Worm (Caenorhabditis elegans) whole organism, L4 larva: ENCODE measurements around the gene K05F6.14.

Experiments
- D1046.2 ChIP-seq: fragments of 200-800 bp; sonication (Bioruptor generic); IDR thresholded peaks from 2 replicates; pipeline ENCODE4 v1.3.6; 2022; ENCODE audit warnings: missing genetic modification characterization, missing compliant biosample characterization
- F26F4.8 ChIP-seq: fragments of 200-800 bp; sonication (Bioruptor generic); conservative IDR thresholded peaks from 2 replicates; pipeline ENCODE4 v1.3.6; 2022; ENCODE audit warnings: missing genetic modification characterization, missing compliant biosample characterization
- F49E8.2 ChIP-seq: sonication (generic microtip); optimal IDR thresholded peaks from 2 replicates; lab custom pipeline; 2016; ENCODE audit warnings: missing compliant biosample characterization, mild to moderate bottlenecking, missing genetic modification characterization, borderline replicate concordance
- Y5F2A.4 ChIP-seq: fragments of 200-800 bp; sonication (Bioruptor generic); optimal IDR thresholded peaks from 2 replicates; lab custom pipeline; 2018; ENCODE audit warnings: mild to moderate bottlenecking, missing genetic modification characterization, missing compliant biosample characterization
- Y75B8A.6 ChIP-seq: fragments of 200-800 bp; sonication (Bioruptor generic); IDR thresholded peaks from 2 replicates; pipeline ENCODE4 v1.3.6; 2022; ENCODE audit warnings: missing genetic modification reagents, missing genetic modification characterization, missing compliant biosample characterization
- ZK337.2 ChIP-seq: fragments of 200-800 bp; sonication (Bioruptor generic); IDR thresholded peaks from 2 replicates; pipeline ENCODE4 v1.3.6; 2022; ENCODE audit warnings: missing genetic modification reagents, missing genetic modification characterization, missing compliant biosample characterization
- aha-1 ChIP-seq: fragments of 150-350 bp; peaks from one replicate; lab custom pipeline; 2014; ENCODE audit warnings: missing biosample characterization, missing genetic modification characterization
- aly-2 ChIP-seq: sonication (generic microtip); optimal IDR thresholded peaks from 2 replicates; lab custom pipeline; 2018; ENCODE audit warnings: missing biosample characterization, missing genetic modification characterization
- arid-1 ChIP-seq: fragments of 200-800 bp; sonication (Bioruptor generic); conservative IDR thresholded peaks from 2 replicates; pipeline ENCODE4 v1.3.6; 2022; ENCODE audit warnings: missing genetic modification reagents, missing genetic modification characterization, missing compliant biosample characterization
- ceh-20 ChIP-seq: fragments of 200-800 bp; sonication (Bioruptor generic); IDR thresholded peaks from 2 replicates; pipeline ENCODE4 v1.3.6; 2022; ENCODE audit warnings: missing genetic modification reagents, missing genetic modification characterization, missing compliant biosample characterization
- ceh-28 ChIP-seq: fragments of 150-350 bp; optimal IDR thresholded peaks from 2 replicates; lab custom pipeline; 2014; ENCODE audit warnings: missing biosample characterization, missing genetic modification reagents, missing genetic modification characterization
- ces-1 ChIP-seq: fragments of 150-350 bp; sonication (generic microtip); optimal IDR thresholded peaks from 4 replicates; lab custom pipeline; 2014; ENCODE audit warnings: missing biosample characterization, missing genetic modification reagents, missing genetic modification characterization
- ctbp-1 ChIP-seq: fragments of 200-800 bp; sonication (Bioruptor generic); IDR thresholded peaks from 2 replicates; pipeline ENCODE4 v1.3.6; 2022; ENCODE audit warnings: missing genetic modification reagents, missing genetic modification characterization, missing compliant biosample characterization
- daf-16 ChIP-seq, 3 experiments: sonication (generic microtip); optimal IDR thresholded peaks; 2 replicates each; lab custom pipeline; 2016 to 2017; ENCODE audit warnings: missing genetic modification characterization in 3 of 3, missing genetic modification reagents in 3 of 3, mild to moderate bottlenecking in 2 of 3, missing compliant biosample characterization in 2 of 3, missing biosample characterization in 1 of 3, moderate library complexity in 1 of 3
- daf-19 ChIP-seq: fragments of 200-800 bp; sonication (Bioruptor generic); conservative IDR thresholded peaks from 2 replicates; pipeline ENCODE4 v1.3.6; 2022; ENCODE audit warnings: missing genetic modification characterization, missing compliant biosample characterization
- daf-8 ChIP-seq: fragments of 200-800 bp; sonication (Bioruptor generic); IDR thresholded peaks from 2 replicates; pipeline ENCODE4 v1.3.6; 2022; ENCODE audit warnings: missing genetic modification characterization, missing compliant biosample characterization
- dmd-6 ChIP-seq: fragments of 200-800 bp; sonication (Bioruptor generic); IDR thresholded peaks from 2 replicates; pipeline ENCODE4 v1.3.6; 2022; ENCODE audit warnings: missing genetic modification reagents, missing genetic modification characterization, missing compliant biosample characterization
- dmd-9 ChIP-seq: fragments of 200-800 bp; sonication (Bioruptor generic); IDR thresholded peaks from 2 replicates; pipeline ENCODE4 v1.3.6; 2022; ENCODE audit warnings: missing genetic modification reagents, missing genetic modification characterization, missing compliant biosample characterization
- dpl-1 ChIP-seq: fragments of 150-350 bp; optimal IDR thresholded peaks from 2 replicates; lab custom pipeline; 2014; ENCODE audit warnings: missing biosample characterization, missing genetic modification reagents, missing genetic modification characterization
- dve-1 ChIP-seq: sonication (generic microtip); optimal IDR thresholded peaks from 2 replicates; lab custom pipeline; 2017; ENCODE audit warnings: antibody characterized with exemption, mild to moderate bottlenecking, missing genetic modification characterization, missing compliant biosample characterization; ENCODE audit not compliant: insufficient read depth
- fkh-10 ChIP-seq: fragments of 150-350 bp; optimal IDR thresholded peaks from 2 replicates; lab custom pipeline; 2014; ENCODE audit warnings: missing biosample characterization, missing genetic modification reagents, missing genetic modification characterization
- fos-1 ChIP-seq: fragments of 150-350 bp; optimal IDR thresholded peaks from 2 replicates; lab custom pipeline; 2014; ENCODE audit warnings: missing biosample characterization, missing genetic modification characterization
- gei-8 ChIP-seq: fragments of 200-800 bp; sonication (Bioruptor generic); optimal IDR thresholded peaks from 2 replicates; lab custom pipeline; 2018; ENCODE audit warnings: mild to moderate bottlenecking, missing genetic modification characterization, missing compliant biosample characterization
- hlh-30 ChIP-seq: sonication (generic microtip); optimal IDR thresholded peaks from 2 replicates; lab custom pipeline; 2017; ENCODE audit warnings: antibody characterized with exemption, mild to moderate bottlenecking, missing genetic modification characterization, missing compliant biosample characterization; ENCODE audit not compliant: insufficient read depth
- hmg-1.1 ChIP-seq: fragments of 200-800 bp; sonication (Bioruptor generic); IDR thresholded peaks from 2 replicates; pipeline ENCODE4 v1.3.6; 2022; ENCODE audit warnings: missing genetic modification reagents, missing genetic modification characterization, missing compliant biosample characterization
- lim-7 ChIP-seq: fragments of 200-800 bp; sonication (Bioruptor generic); IDR thresholded peaks from 2 replicates; pipeline ENCODE4 v1.3.6; 2022; ENCODE audit warnings: missing genetic modification characterization, missing compliant biosample characterization
- lin-1 ChIP-seq: fragments of 200-800 bp; sonication (Bioruptor generic); IDR thresholded peaks from 2 replicates; pipeline ENCODE4 v1.3.6; 2022; ENCODE audit warnings: missing genetic modification reagents, missing genetic modification characterization, missing compliant biosample characterization
- lin-13 ChIP-seq: fragments of 150-350 bp; optimal IDR thresholded peaks from 2 replicates; lab custom pipeline; 2014; ENCODE audit warnings: missing biosample characterization, missing genetic modification reagents, missing genetic modification characterization
- lir-3 ChIP-seq: sonication (generic microtip); optimal IDR thresholded peaks from 2 replicates; lab custom pipeline; 2016; ENCODE audit warnings: mild to moderate bottlenecking, missing genetic modification characterization, missing compliant biosample characterization
- mdl-1 ChIP-seq, 2 experiments: fragments of 150-350 bp in 1 of 2; sonication (generic microtip) in 1 of 2; optimal IDR thresholded peaks; 2 replicates each; lab custom pipeline; 2014 to 2017; ENCODE audit warnings: missing biosample characterization in 2 of 2, missing genetic modification characterization in 2 of 2
- mep-1 ChIP-seq: fragments of 150-350 bp; sonication (generic microtip); optimal IDR thresholded peaks from 3 replicates; lab custom pipeline; 2014; ENCODE audit warnings: missing biosample characterization, missing genetic modification characterization
- mxl-3 ChIP-seq: fragments of 200-800 bp; sonication (Bioruptor generic); optimal IDR thresholded peaks from 2 replicates; lab custom pipeline; 2018; ENCODE audit warnings: mild to moderate bottlenecking, missing genetic modification characterization, missing compliant biosample characterization
- nhr-10 ChIP-seq: fragments of 150-350 bp; optimal IDR thresholded peaks from 2 replicates; lab custom pipeline; 2014; ENCODE audit warnings: missing biosample characterization, missing genetic modification characterization
- nhr-102 ChIP-seq: sonication (generic microtip); optimal IDR thresholded peaks from 2 replicates; lab custom pipeline; 2016; ENCODE audit warnings: mild to moderate bottlenecking, missing genetic modification characterization, moderate library complexity, missing compliant biosample characterization
- nhr-111 ChIP-seq: fragments of 200-800 bp; sonication (Bioruptor generic); optimal IDR thresholded peaks from 2 replicates; lab custom pipeline; 2018; ENCODE audit warnings: mild to moderate bottlenecking, missing genetic modification characterization, missing compliant biosample characterization
- nhr-237 ChIP-seq: sonication (generic microtip); optimal IDR thresholded peaks from 2 replicates; lab custom pipeline; 2017; ENCODE audit warnings: missing biosample characterization, missing genetic modification characterization
- nhr-48 ChIP-seq: sonication (generic microtip); optimal IDR thresholded peaks from 2 replicates; lab custom pipeline; 2016; ENCODE audit warnings: mild to moderate bottlenecking, missing genetic modification characterization, missing compliant biosample characterization
- nhr-77 ChIP-seq: fragments of 150-350 bp; optimal IDR thresholded peaks from 2 replicates; lab custom pipeline; 2014; ENCODE audit warnings: missing biosample characterization, missing genetic modification characterization
- pha-4 ChIP-seq, 2 experiments: fragments of 150-350 bp in 1 of 2; fragments of 200-800 bp in 1 of 2; sonication (Bioruptor generic) in 1 of 2; IDR thresholded peaks in 1 of 2; optimal IDR thresholded peaks in 1 of 2; 2 replicates each; pipeline versions ENCODE4 v1.3.6 to Lab custom; 2014 to 2022; ENCODE audit warnings: missing genetic modification characterization in 2 of 2, missing genetic modification reagents in 2 of 2, missing biosample characterization in 1 of 2, missing compliant biosample characterization in 1 of 2
- pqm-1 ChIP-seq: sonication (generic microtip); optimal IDR thresholded peaks from 2 replicates; lab custom pipeline; 2017; ENCODE audit warnings: missing biosample characterization, missing genetic modification characterization
- rbr-2 ChIP-seq: sonication (generic microtip); optimal IDR thresholded peaks from 2 replicates; lab custom pipeline; 2016; ENCODE audit warnings: missing genotype, missing genetic modification characterization, missing compliant biosample characterization
- set-16 ChIP-seq: fragments of 200-800 bp; sonication (Bioruptor generic); IDR thresholded peaks from 2 replicates; pipeline ENCODE4 v1.3.6; 2022; ENCODE audit warnings: missing genetic modification reagents, missing genetic modification characterization, missing compliant biosample characterization
- skn-1 ChIP-seq: fragments of 150-350 bp; optimal IDR thresholded peaks from 2 replicates; lab custom pipeline; 2014; ENCODE audit warnings: missing biosample characterization, missing genetic modification characterization
- spr-1 ChIP-seq: sonication (generic microtip); optimal IDR thresholded peaks from 2 replicates; lab custom pipeline; 2016; ENCODE audit warnings: mild to moderate bottlenecking, missing genetic modification characterization, missing compliant biosample characterization
- spr-3 ChIP-seq: fragments of 200-800 bp; sonication (Bioruptor generic); optimal IDR thresholded peaks from 2 replicates; lab custom pipeline; 2018; ENCODE audit warnings: mild to moderate bottlenecking, missing genetic modification characterization, missing compliant biosample characterization
- tag-97 ChIP-seq: fragments of 200-800 bp; sonication (Bioruptor generic); IDR thresholded peaks from 2 replicates; pipeline ENCODE4 v1.3.6; 2022; ENCODE audit warnings: missing genetic modification characterization, missing compliant biosample characterization
- unc-130 ChIP-seq: sonication (generic microtip); optimal IDR thresholded peaks from 2 replicates; lab custom pipeline; 2016; ENCODE audit warnings: missing genetic modification reagents, missing genetic modification characterization, missing compliant biosample characterization
- unc-39 ChIP-seq: sonication (generic microtip); optimal IDR thresholded peaks from 2 replicates; lab custom pipeline; 2017; ENCODE audit warnings: missing biosample characterization, missing genetic modification characterization
- zag-1 ChIP-seq: fragments of 150-350 bp; optimal IDR thresholded peaks from 2 replicates; lab custom pipeline; 2014; ENCODE audit warnings: missing biosample characterization, missing genetic modification characterization
- zfp-3 ChIP-seq: fragments of 200-800 bp; sonication (Bioruptor generic); conservative IDR thresholded peaks from 2 replicates; pipeline ENCODE4 v1.3.6; 2022; ENCODE audit warnings: missing genetic modification reagents, missing genetic modification characterization, missing compliant biosample characterization
- ztf-7 ChIP-seq: fragments of 150-350 bp; optimal IDR thresholded peaks from 2 replicates; lab custom pipeline; 2014; ENCODE audit warnings: missing biosample characterization, missing genetic modification characterization

The K05F6.14 gene

DNA sequence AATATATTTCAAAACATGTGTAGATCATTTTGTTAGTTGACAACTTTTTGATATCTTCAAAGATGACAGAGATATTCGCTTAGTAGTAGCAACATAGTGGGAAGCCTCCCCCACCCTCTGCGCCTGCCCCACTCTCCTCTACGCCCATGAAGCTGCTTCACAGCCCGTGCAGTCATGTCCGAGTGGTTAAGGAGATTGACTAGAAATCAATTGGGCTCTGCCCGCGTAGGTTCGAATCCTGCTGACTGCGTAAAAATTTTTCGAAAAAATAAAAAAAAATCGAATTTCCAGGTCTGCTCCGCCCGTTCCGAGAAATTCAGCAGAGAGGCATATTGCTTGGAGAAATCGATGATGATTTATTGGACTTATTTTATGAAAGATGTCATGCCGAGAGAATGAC lies 42.1 kb upstream of the K05F6.14 start (continued):
- TF ChIP-seq Y5F2A.4 (GFP tag; lab: Kevin White, UChicago) (no peak), mdl-1 (tag; optimal IDR thresholded peaks at IDR 0.05; lab: Kevin White, UChicago) (no peak), pha-4 (GFP tag; IDR thresholded peaks at IDR 0.05; lab: Robert Waterston, UW) (peak; percentile 73), pha-4 (tag; optimal IDR thresholded peaks at IDR 0.05; lab: Kevin White, UChicago) (no peak), unc-130 (GFP tag; lab: Kevin White, UChicago) (no peak), fkh-10 (no peak), D1046.2 (GFP tag; lab: Robert Waterston, UW) (peak; percentile 70; the same call in 1 of the 2 replicates), ZK337.2 (no peak), ceh-20 (GFP tag; lab: Robert Waterston, UW) (0 out of 2 replicates have a peak, but pooled peaks have one; percentile 52), aly-2 (no peak), daf-19 (no peak), fos-1 (tag; lab: Kevin White, UChicago) (no peak), ceh-28 (tag; lab: Kevin White, UChicago) (no peak), F26F4.8 (no peak), nhr-102 (tag; lab: Kevin White, UChicago) (no peak), spr-1 (tag; lab: Kevin White, UChicago) (peak; percentile 18), nhr-111 (GFP tag; lab: Kevin White, UChicago) (peak; percentile 41), F49E8.2 (tag; lab: Kevin White, UChicago) (peak; percentile 9), dpl-1 (GFP tag; lab: Kevin White, UChicago) (no peak), ces-1 (GFP tag; lab: Kevin White, UChicago) (no peak), mxl-3 (GFP tag; lab: Kevin White, UChicago) (no peak), aha-1 (tag; lab: Kevin White, UChicago) (peak; percentile 42), rbr-2 (peak; percentile 54), nhr-48 (tag; lab: Kevin White, UChicago) (no peak), nhr-237 (no peak), lir-3 (tag; lab: Kevin White, UChicago) (no peak), hmg-1.1 (GFP tag; lab: Robert Waterston, UW) (peak; percentile 88), daf-8 (GFP tag; lab: Robert Waterston, UW) (no peak), zfp-3 (GFP tag; lab: Robert Waterston, UW) (0 out of 2 replicates have a peak, but pooled peaks have one; percentile 64), daf-16 (GFP tag; optimal IDR thresholded peaks at IDR 0.05; lab: Kevin White, UChicago) (peak in 1 of 2 experiments; percentile 23), daf-16 (tag; optimal IDR thresholded peaks at IDR 0.05; lab: Kevin White, UChicago) (no peak), lin-1 (peak; percentile 37; the same call in 1 of the 2 replicates), pqm-1 (tag; lab: Kevin White, UChicago) (no peak), dve-1 (tag; lab: Kevin White, UChicago) (peak; percentile 6), tag-97 (GFP tag; lab: Robert Waterston, UW) (no peak), set-16 (GFP tag; lab: Robert Waterston, UW) (peak; percentile 43; the same call in 1 of the 2 replicates), ctbp-1 (GFP tag; lab: Robert Waterston, UW) (peak; percentile 72), lin-13 (GFP tag; lab: Kevin White, UChicago) (peak; percentile 54), gei-8 (GFP tag; lab: Kevin White, UChicago) (no peak), dmd-9 (GFP tag; lab: Robert Waterston, UW) (peak; percentile 40; the same call in 1 of the 2 replicates), lim-7 (GFP tag; lab: Robert Waterston, UW) (no peak; the same call in 1 of the 2 replicates), unc-39 (tag; lab: Kevin White, UChicago) (no peak), spr-3 (GFP tag; lab: Kevin White, UChicago) (no peak), dmd-6 (peak; percentile 43), zag-1 (tag; lab: Kevin White, UChicago) (no peak), arid-1 (GFP tag; lab: Robert Waterston, UW) (no peak), Y75B8A.6 (peak; percentile 60; the same call in 1 of the 2 replicates), hlh-30 (tag; lab: Kevin White, UChicago) (no peak), skn-1 (tag; lab: Kevin White, UChicago) (no peak), nhr-10 (tag; lab: Kevin White, UChicago) (no peak), ztf-7 (tag; lab: Kevin White, UChicago) (peak; percentile 45), mep-1 (tag; lab: Kevin White, UChicago) (peak; percentile 49), nhr-77 (tag; lab: Kevin White, UChicago) (no peak)
